Worm (Caenorhabditis elegans): Measurements from ENCODE around the gene T14E8.2.

Gene T14E8.2

DNA sequence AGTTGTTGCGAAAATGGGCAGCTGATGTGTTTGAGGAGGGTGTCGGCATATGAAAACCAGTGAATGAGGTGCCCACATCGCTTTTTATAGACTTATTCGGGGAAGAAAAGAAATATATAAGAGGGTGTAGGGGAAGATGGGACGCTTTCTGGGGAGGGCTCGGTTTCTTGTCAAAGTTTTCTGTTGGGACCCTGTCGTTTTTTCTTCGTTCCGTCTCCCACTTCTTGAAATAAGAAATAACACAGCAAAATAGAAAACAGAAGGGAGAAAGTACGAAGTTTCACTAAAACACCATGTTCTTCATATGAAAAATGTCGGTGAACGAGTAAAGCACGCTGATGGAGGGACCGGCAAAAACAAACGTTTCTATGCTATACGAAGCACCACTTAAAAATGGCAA is 26.8 kb downstream of the T14E8.2 start, which contains the start of gene dop-3:
Gene dop-3, minus strand, starts transcription at position 101 of the 400 bp plus-strand sequence.
- TF ChIP-seq ztf-23 (GFP tag; IDR thresholded peaks at IDR 0.05) (no peak), med-1 (GFP tag; optimal IDR thresholded peaks at IDR 0.05; ENCODE audit: insufficient read depth) (no peak), klf-2 (GFP tag; conservative IDR thresholded peaks at IDR 0.05) (no peak), ref-1 (GFP tag; conservative IDR thresholded peaks at IDR 0.05) (no peak), tab-1 (GFP tag; IDR thresholded peaks at IDR 0.05) (no peak), flt-1 (GFP tag; IDR thresholded peaks at IDR 0.05) (no peak)

DNA sequence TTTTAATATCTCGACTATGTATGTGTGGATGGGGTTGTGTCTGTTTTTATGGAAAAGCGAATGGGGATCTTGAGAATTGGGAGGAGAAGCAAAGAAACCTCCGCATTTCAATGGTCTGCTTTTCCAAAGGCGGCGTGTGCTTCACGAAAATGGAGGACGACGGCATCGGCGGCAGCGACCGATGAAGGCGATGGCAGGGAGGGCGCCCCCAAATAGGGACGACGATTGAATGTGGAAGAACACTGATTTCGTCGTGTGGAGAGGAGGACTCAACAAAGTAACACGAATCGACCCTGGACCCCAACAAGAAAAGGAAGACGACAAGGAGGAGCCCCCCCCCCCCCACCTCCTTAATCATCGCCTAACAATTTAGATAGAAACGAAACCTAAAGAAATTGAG is 30.2 kb downstream of the T14E8.2 start:
- TF ChIP-seq klf-2 (GFP tag; conservative IDR thresholded peaks at IDR 0.05) (no peak), flt-1 (GFP tag; IDR thresholded peaks at IDR 0.05) (no peak), cog-1 (tag; optimal IDR thresholded peaks at IDR 0.05) (no peak), ref-1 (GFP tag; conservative IDR thresholded peaks at IDR 0.05) (no peak), tab-1 (GFP tag; IDR thresholded peaks at IDR 0.05) (no peak), med-1 (GFP tag; optimal IDR thresholded peaks at IDR 0.05; ENCODE audit: insufficient read depth) (no peak), T22C8.4 (GFP tag; IDR thresholded peaks at IDR 0.05) (no peak)

DNA sequence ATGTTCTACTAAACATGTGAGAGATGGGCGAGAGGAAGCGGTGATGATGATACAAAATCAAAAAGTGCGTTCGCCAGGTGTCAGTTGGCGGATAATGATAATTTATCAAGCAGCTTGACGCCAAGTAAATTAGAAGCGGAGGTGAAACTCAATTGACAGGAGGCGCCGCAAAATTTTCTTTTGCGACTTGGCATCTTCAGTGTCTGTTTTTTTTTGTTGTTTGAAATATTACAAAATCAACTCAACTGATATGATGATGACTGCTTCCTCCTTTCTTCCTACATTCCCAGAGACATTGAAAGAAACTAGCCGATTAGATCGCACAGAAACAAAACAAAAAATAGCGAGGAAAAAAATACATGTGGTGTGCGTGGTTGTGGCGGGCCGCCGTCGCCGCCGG is 33.2 kb downstream of the T14E8.2 start:
- no peak for TF ChIP-seq tab-1 (GFP tag; IDR thresholded peaks at IDR 0.05)
- TF ChIP-seq ztf-29 (GFP tag; IDR thresholded peaks at IDR 0.05), result no peak
- TF ChIP-seq flt-1 (GFP tag; IDR thresholded peaks at IDR 0.05), result no peak
- no peak for TF ChIP-seq klf-2 (GFP tag; conservative IDR thresholded peaks at IDR 0.05)
- no peak for TF ChIP-seq ref-1 (GFP tag; conservative IDR thresholded peaks at IDR 0.05)
- TF ChIP-seq ztf-23 (GFP tag; IDR thresholded peaks at IDR 0.05), result no peak
- TF ChIP-seq T22C8.4 (GFP tag; IDR thresholded peaks at IDR 0.05), result no peak
- TF ChIP-seq med-1 (GFP tag; optimal IDR thresholded peaks at IDR 0.05; ENCODE audit: insufficient read depth), result no peak
- TF ChIP-seq cog-1 (tag; optimal IDR thresholded peaks at IDR 0.05), result no peak

DNA sequence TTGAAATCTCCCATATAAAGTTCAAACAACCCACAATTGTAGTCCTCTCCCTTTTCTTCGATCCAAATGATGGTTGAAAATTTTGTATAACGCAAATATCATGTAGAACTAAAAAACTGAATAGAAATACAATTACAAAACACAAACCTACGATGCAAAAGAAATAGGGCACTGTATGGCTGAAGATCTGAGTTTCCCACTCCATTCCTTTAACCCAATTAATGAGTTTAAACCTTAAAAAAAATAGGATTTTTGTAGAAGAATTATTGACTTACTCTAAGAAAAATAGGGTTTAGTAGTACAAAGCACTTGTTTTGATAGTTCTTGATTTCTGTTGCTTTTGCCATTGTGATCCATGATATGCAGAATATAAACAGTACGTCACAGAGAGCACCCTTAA is 40.6 kb downstream of the T14E8.2 start:
- TF ChIP-seq klf-2 (GFP tag; conservative IDR thresholded peaks at IDR 0.05) (no peak), flt-1 (GFP tag; IDR thresholded peaks at IDR 0.05) (no peak)

DNA sequence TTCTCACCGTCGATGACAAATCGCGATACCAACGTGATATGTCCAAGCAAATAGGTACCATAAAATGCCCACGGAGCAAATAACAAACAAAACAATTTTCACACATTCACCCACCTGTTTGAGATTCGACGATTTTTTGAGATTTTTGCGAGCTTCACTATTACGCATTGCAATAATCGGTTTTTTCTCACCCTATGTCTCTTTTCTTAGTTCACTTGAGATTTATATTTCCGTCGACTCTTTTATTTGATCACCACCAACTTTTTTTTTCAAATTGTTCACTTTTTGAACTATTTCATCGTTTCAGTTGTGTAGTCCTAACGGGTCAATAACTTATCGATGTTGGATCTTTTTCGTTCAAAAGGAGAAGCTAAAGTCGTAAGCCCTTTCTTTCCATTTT is 45.7 kb downstream of the T14E8.2 start, which contains the start of gene fbxl-4:
Gene fbxl-4, plus strand, starts transcription at position 301 of the 400 bp plus-strand sequence.
- TF ChIP-seq cog-1 (tag; optimal IDR thresholded peaks at IDR 0.05), result no peak
- TF ChIP-seq T22C8.4 (GFP tag; IDR thresholded peaks at IDR 0.05), result no peak
- TF ChIP-seq ref-1 (GFP tag; conservative IDR thresholded peaks at IDR 0.05), result no peak

DNA sequence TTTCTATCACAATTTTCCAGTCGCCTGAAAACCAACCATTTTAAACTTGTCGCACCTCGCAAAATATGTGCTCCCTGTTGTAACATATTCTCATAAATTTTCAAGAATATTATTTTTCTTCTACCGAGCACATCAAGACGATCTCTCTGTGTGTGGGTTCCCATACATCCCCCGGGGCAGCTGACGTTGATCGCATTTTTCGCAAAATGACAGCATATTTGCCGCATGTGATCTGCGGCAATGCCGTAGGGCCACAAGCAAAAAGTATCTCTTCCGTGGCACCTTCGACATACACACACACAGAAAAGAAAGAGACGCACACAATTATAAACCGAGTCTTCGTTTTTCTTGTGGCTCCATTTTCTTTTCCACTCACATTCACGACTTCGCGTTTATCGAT is 48.9 kb downstream of the T14E8.2 start:
- no peak for TF ChIP-seq T22C8.4 (GFP tag; IDR thresholded peaks at IDR 0.05)
- TF ChIP-seq tab-1 (GFP tag; IDR thresholded peaks at IDR 0.05), result no peak
- TF ChIP-seq ztf-23 (GFP tag; IDR thresholded peaks at IDR 0.05), result no peak
- no peak for TF ChIP-seq flt-1 (GFP tag; IDR thresholded peaks at IDR 0.05)
- TF ChIP-seq klf-2 (GFP tag; conservative IDR thresholded peaks at IDR 0.05), result no peak
- TF ChIP-seq med-1 (GFP tag; optimal IDR thresholded peaks at IDR 0.05; ENCODE audit: insufficient read depth), result no peak
- no peak for TF ChIP-seq ztf-29 (GFP tag; IDR thresholded peaks at IDR 0.05)
- no peak for TF ChIP-seq ref-1 (GFP tag; conservative IDR thresholded peaks at IDR 0.05)
- TF ChIP-seq cog-1 (tag; optimal IDR thresholded peaks at IDR 0.05), result no peak

DNA sequence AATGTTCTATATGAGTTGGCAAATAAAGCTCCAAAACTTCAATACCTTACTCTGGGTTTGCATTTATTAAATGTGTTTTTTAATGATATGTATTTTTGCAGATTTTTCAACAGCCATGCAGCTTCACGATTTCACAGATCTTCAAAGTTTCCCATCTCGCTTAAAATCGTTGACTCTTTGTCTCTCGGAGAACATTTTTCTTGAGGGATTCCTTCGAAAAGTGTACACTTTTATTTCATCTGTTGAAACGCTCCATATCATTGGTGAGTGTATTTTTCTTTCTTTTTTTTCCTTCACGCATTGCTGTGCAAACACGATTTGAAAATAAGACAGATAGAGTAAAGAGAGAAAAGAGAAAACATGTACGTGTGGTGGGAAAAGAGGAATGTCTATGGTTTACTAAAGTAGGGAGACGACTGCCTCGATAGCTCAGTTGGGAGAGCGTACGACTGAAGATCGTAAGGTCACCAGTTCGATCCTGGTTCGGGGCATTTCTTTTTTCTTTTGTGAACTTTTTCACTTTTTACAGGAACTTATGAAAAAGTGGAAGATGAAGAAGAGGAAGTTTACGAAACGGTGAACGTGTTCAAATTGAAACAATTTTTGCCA is 50.5 kb downstream of the T14E8.2 start:
- peak; percentile 93 for TF ChIP-seq ztf-29 (GFP tag; IDR thresholded peaks at IDR 0.05)
- peak; percentile 93 for TF ChIP-seq T22C8.4 (GFP tag; IDR thresholded peaks at IDR 0.05)
- TF ChIP-seq med-1 (GFP tag; optimal IDR thresholded peaks at IDR 0.05; ENCODE audit: insufficient read depth), result peak; percentile 85
- TF ChIP-seq ztf-23 (GFP tag; IDR thresholded peaks at IDR 0.05), result peak; percentile 96
- peak; percentile 96 for TF ChIP-seq tab-1 (GFP tag; IDR thresholded peaks at IDR 0.05)
- peak; percentile 94 for TF ChIP-seq klf-2 (GFP tag; conservative IDR thresholded peaks at IDR 0.05)
- TF ChIP-seq ref-1 (GFP tag; conservative IDR thresholded peaks at IDR 0.05), result peak; percentile 88
- peak; percentile 65 for TF ChIP-seq cog-1 (tag; optimal IDR thresholded peaks at IDR 0.05)
- TF ChIP-seq flt-1 (GFP tag; IDR thresholded peaks at IDR 0.05), result peak; percentile 97

Data from whole organism, midembryonic.